Fruit fly (Drosophila melanogaster): ENCODE data around the gene CG2218.
A peak's percentile ranks its signal among the peaks of the same experiment; 100 is the strongest.

Gene CG2218

DNA sequence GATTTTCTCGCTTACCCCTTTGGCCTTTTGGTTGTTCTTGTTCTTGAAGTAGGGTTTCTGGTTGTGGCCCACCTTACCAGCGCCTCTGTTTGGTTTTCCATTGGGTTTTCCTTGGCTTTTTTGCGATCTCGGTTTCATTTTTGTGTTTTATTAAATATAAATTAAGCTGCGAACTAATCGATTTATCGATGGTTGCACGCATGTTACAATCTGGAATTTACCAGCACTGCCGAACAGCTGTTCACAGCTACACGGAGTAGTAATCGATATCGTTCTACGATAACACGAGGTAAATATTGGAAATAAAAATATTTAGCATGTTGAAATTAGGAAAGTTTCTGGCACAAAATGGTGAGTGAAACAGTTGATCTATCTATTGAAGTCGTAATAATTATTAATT is 4.4 kb downstream of the CG2218 start, which contains the start of the genes CG15535 and mRpS18C (continued):
- no peak for TF ChIP-seq Adf1 (GFP tag; IDR thresholded peaks at IDR 0.05)
- no peak for TF ChIP-seq CG17359 (tag; optimal IDR thresholded peaks at IDR 0.05)
- no peak for TF ChIP-seq Elba2 (GFP tag; optimal IDR thresholded peaks at IDR 0.05)
- no peak for TF ChIP-seq nau (GFP tag; optimal IDR thresholded peaks at IDR 0.05)
- TF ChIP-seq shn (GFP tag; optimal IDR thresholded peaks at IDR 0.05) = no peak
- TF ChIP-seq CG12299 (tag; optimal IDR thresholded peaks at IDR 0.05) = no peak
- TF ChIP-seq CG31441 (GFP tag; IDR thresholded peaks at IDR 0.05) = no peak
- no peak for TF ChIP-seq gcm (GFP tag; optimal IDR thresholded peaks at IDR 0.05)
- no peak for TF ChIP-seq CG33213 (GFP tag; optimal IDR thresholded peaks at IDR 0.05)
- TF ChIP-seq crc (GFP tag; optimal IDR thresholded peaks at IDR 0.05) = no peak
- TF ChIP-seq dysf (GFP tag; IDR thresholded peaks at IDR 0.05) = no peak
- TF ChIP-seq gcm2 (GFP tag; optimal IDR thresholded peaks at IDR 0.05) = no peak
- TF ChIP-seq CG8944 (GFP tag; optimal IDR thresholded peaks at IDR 0.05) = no peak
- TF ChIP-seq lola (GFP tag; optimal IDR thresholded peaks at IDR 0.05) = no peak
- TF ChIP-seq tio (GFP tag; optimal IDR thresholded peaks at IDR 0.05) = no peak
- no peak for TF ChIP-seq cato (GFP tag; optimal IDR thresholded peaks at IDR 0.05; ENCODE audit: borderline replicate concordance)
- no peak for TF ChIP-seq Camta (GFP tag; optimal IDR thresholded peaks at IDR 0.05)
- TF ChIP-seq CG10654 (GFP tag; optimal IDR thresholded peaks at IDR 0.05) = no peak
- no peak for TF ChIP-seq dati (GFP tag; IDR thresholded peaks at IDR 0.05)
- TF ChIP-seq sob (GFP tag; IDR thresholded peaks at IDR 0.05) = no peak
- TF ChIP-seq Fer1 (GFP tag; optimal IDR thresholded peaks at IDR 0.05) = peak; percentile 12
- TF ChIP-seq CG4617 (GFP tag; optimal IDR thresholded peaks at IDR 0.05; ENCODE audit: borderline replicate concordance) = peak; percentile 38
- no peak for TF ChIP-seq CG9215 (GFP tag; IDR thresholded peaks at IDR 0.05)
- TF ChIP-seq danr (GFP tag; IDR thresholded peaks at IDR 0.05) = no peak
- TF ChIP-seq CG9437 (GFP tag; optimal IDR thresholded peaks at IDR 0.05) = no peak
- no peak for TF ChIP-seq z (GFP tag; IDR thresholded peaks at IDR 0.05)
- TF ChIP-seq CG8924 (tag; optimal IDR thresholded peaks at IDR 0.05) = no peak
- no peak for TF ChIP-seq CG10462 (GFP tag; optimal IDR thresholded peaks at IDR 0.05)
- TF ChIP-seq CG34376 (GFP tag; optimal IDR thresholded peaks at IDR 0.05) = peak; percentile 19
- TF ChIP-seq twi (tag; optimal IDR thresholded peaks at IDR 0.05) = peak; percentile 11
- TF ChIP-seq Ptx1 (GFP tag; IDR thresholded peaks at IDR 0.05) = no peak
- no peak for TF ChIP-seq CG3726 (GFP tag; IDR thresholded peaks at IDR 0.05)
- TF ChIP-seq CG12659 (GFP tag; optimal IDR thresholded peaks at IDR 0.05) = peak; percentile 57
- TF ChIP-seq HLHmδ (GFP tag; optimal IDR thresholded peaks at IDR 0.05) = no peak
- no peak for TF ChIP-seq CG6175 (GFP tag; IDR thresholded peaks at IDR 0.05)
- no peak for TF ChIP-seq Meics (GFP tag; optimal IDR thresholded peaks at IDR 0.05)
- no peak for TF ChIP-seq CG17612 (GFP tag; IDR thresholded peaks at IDR 0.05)
- TF ChIP-seq prd (optimal IDR thresholded peaks at IDR 0.05) = no peak
- TF ChIP-seq prd (GFP tag; IDR thresholded peaks at IDR 0.05) = no peak
- TF ChIP-seq Med (GFP tag) = peak; percentile 84
- TF ChIP-seq org-1 (GFP tag; optimal IDR thresholded peaks at IDR 0.05) = no peak
- peak; percentile 56 for TF ChIP-seq Sry-δ (GFP tag; optimal IDR thresholded peaks at IDR 0.05)
- TF ChIP-seq Xbp1 (GFP tag; optimal IDR thresholded peaks at IDR 0.05) = no peak
- TF ChIP-seq CG10959 (GFP tag; IDR thresholded peaks at IDR 0.05) = no peak
- no peak for TF ChIP-seq HLH3B (GFP tag; IDR thresholded peaks at IDR 0.05)
- no peak for TF ChIP-seq otp (GFP tag; IDR thresholded peaks at IDR 0.05)
- no peak for TF ChIP-seq CG1529 (GFP tag; optimal IDR thresholded peaks at IDR 0.05)
- TF ChIP-seq peb (GFP tag; IDR thresholded peaks at IDR 0.05) = no peak
- TF ChIP-seq dan (GFP tag; IDR thresholded peaks at IDR 0.05) = no peak
- no peak for TF ChIP-seq Hr39 (optimal IDR thresholded peaks at IDR 0.05)
- TF ChIP-seq CG2712 (tag; optimal IDR thresholded peaks at IDR 0.05) = peak; percentile 23
- no peak for TF ChIP-seq slou (GFP tag; optimal IDR thresholded peaks at IDR 0.05)
- no peak for TF ChIP-seq Trl (optimal IDR thresholded peaks at IDR 0.05)
- no peak for TF ChIP-seq Trl (GFP tag; optimal IDR thresholded peaks at IDR 0.05)
